Fruit fly (Drosophila melanogaster): ENCODE measurements around the gene CG31542.

The CG31542 gene

DNA sequence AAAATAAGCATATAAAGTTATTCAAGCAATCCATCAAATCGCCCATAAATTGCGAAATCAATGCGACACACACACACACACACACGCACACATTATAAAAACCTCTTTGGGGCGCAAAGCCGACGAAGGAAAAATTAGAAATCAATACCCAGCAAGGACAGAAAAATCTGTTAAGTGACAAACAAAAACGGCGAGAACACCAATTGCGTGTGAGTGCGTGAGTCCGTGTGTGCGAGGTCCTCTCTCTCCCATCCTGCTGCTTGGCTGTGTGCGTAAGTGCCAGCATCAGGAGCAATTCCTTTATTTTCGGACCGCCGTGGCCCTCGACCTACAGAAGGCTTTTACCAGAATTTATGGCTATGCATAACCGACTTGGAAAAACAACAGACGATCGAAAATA lies 43.0 kb downstream of the CG31542 start, which contains the start of gene Orco:
Gene Orco, minus strand, starts transcription at position 101 of the 400 bp plus-strand sequence.
- TF ChIP-seq Ets21C (GFP tag; optimal IDR thresholded peaks at IDR 0.05) = no peak
- no peak for TF ChIP-seq Ets96B (tag; optimal IDR thresholded peaks at IDR 0.05)
- no peak for TF ChIP-seq pdm3 (GFP tag; optimal IDR thresholded peaks at IDR 0.05)
- no peak for TF ChIP-seq CG11294 (GFP tag; IDR thresholded peaks at IDR 0.05)
- TF ChIP-seq CG6163 (GFP tag; IDR thresholded peaks at IDR 0.05) = no peak
- no peak for TF ChIP-seq CG6276 (GFP tag; optimal IDR thresholded peaks at IDR 0.05)

DNA sequence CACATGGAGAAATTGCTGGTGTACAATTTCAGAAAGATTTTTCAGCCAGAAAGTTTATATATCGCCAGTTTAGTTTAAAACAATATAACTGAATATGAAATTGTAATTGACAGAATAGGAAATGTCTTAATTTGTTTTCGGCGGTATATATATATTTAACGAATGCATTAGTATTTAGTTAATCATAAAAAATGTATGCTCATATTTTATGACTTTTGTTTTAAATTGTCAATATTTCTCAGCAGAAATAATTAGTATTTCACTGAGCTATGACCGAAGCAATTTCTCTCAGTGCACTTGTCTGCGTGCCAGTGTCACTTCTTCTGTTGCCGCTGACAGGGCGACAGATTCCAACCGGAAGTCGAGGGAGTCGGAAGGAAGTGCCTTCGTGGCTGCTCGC lies 43.6 kb downstream of the CG31542 start:
- no peak for TF ChIP-seq CG6792 (GFP tag; optimal IDR thresholded peaks at IDR 0.05)
- TF ChIP-seq pdm3 (GFP tag; optimal IDR thresholded peaks at IDR 0.05) = no peak
- TF ChIP-seq CG31627 (GFP tag; optimal IDR thresholded peaks at IDR 0.05) = peak; percentile 4
- TF ChIP-seq Hr39 (GFP tag; optimal IDR thresholded peaks at IDR 0.05) = peak; percentile 4
- TF ChIP-seq OdsH (GFP tag; optimal IDR thresholded peaks at IDR 0.05) = peak; percentile 3
- TF ChIP-seq CG32006 (GFP tag; optimal IDR thresholded peaks at IDR 0.05) = peak; percentile 27
- no peak for TF ChIP-seq CG3919 (GFP tag; optimal IDR thresholded peaks at IDR 0.05)
- TF ChIP-seq CG11294 (GFP tag; IDR thresholded peaks at IDR 0.05) = no peak
- no peak for TF ChIP-seq dsx (GFP tag; optimal IDR thresholded peaks at IDR 0.05; ENCODE audit: poor library complexity, severe bottlenecking)
- 0 out of 3 replicates have a peak, but pooled peaks have one; percentile 24 for TF ChIP-seq CG8119 (GFP tag; IDR thresholded peaks at IDR 0.05)
- TF ChIP-seq Hr4 (GFP tag; optimal IDR thresholded peaks at IDR 0.05) = peak; percentile 10
- peak; percentile 2 for TF ChIP-seq CG10631 (GFP tag; optimal IDR thresholded peaks at IDR 0.05)
- TF ChIP-seq Sox102F (GFP tag; optimal IDR thresholded peaks at IDR 0.05) = no peak
- no peak for TF ChIP-seq spab (GFP tag; optimal IDR thresholded peaks at IDR 0.05)
- peak; percentile 6 for TF ChIP-seq CG10669 (GFP tag; optimal IDR thresholded peaks at IDR 0.05)
- TF ChIP-seq fd85E (GFP tag; optimal IDR thresholded peaks at IDR 0.05) = no peak
- peak; percentile 77 for TF ChIP-seq Eip78C (GFP tag)
- TF ChIP-seq CG6808 (GFP tag; optimal IDR thresholded peaks at IDR 0.05) = no peak
- TF ChIP-seq Smox (GFP tag; optimal IDR thresholded peaks at IDR 0.05) = peak; percentile 17
- peak; percentile 3 for TF ChIP-seq Met (GFP tag; optimal IDR thresholded peaks at IDR 0.05)

DNA sequence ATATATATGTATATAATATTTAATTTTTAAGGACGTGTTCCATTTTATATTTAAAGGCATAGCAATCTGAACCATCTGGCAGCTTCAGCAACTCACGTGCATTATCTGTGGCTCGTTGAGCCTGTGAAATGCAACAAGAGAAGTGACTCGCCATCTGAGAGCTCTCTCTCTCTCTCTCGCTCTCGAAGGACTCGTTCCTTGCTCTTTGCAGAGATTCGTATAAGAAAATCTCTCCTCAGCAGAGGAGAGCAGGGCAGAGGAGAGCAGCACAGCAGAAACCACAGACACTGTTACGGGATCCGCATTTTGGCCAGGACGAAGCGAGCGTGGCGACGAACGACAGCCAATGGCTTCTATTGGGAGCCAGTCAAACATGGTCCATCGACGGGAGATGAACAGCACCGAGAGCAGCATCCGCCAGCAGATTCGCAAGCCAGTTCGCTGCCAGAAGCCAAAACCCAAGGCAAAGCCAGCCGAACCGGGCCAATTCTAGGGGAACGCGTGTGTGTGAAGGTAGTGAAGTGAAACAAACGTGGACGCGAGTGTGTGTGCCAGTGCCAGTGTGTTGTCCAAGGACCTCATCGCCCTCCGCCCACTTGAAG lies 44.9 kb downstream of the CG31542 start, which contains the start of gene CG14669:
Gene CG14669, plus strand, starts transcription at position 381 of the 602 bp plus-strand sequence.
- no peak for TF ChIP-seq Hr39 (GFP tag; optimal IDR thresholded peaks at IDR 0.05)
- peak; percentile 22 for TF ChIP-seq svp (GFP tag)
- TF ChIP-seq CG8319 (GFP tag; optimal IDR thresholded peaks at IDR 0.05) = no peak
- no peak for TF ChIP-seq Ets96B (tag; optimal IDR thresholded peaks at IDR 0.05)
- no peak for TF ChIP-seq Ets21C (GFP tag; optimal IDR thresholded peaks at IDR 0.05)
- no peak for TF ChIP-seq CG6792 (GFP tag; optimal IDR thresholded peaks at IDR 0.05)
- TF ChIP-seq esn (GFP tag; optimal IDR thresholded peaks at IDR 0.05) = no peak

DNA sequence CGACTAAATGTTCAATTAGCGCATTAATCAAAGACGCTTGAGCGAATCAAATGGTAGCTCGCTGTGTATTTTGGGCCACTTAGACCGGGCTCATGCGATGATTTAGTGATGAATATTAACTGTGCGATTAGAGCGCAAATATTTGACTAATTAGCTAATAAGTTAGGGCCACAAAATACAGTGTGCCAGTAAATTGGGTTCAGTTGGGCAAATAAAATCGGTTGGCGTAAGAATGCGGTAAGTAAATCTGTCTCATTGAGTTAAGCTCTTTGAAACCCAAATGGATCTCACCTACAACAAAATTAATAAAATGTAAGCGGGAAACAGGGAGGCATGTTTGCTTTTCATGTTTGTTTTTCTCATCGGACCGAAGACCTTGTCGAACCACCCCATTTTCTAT lies 51.1 kb downstream of the CG31542 start:
- TF ChIP-seq CG16779 (tag; optimal IDR thresholded peaks at IDR 0.05) = no peak
- peak; percentile 59 for TF ChIP-seq fkh (GFP tag; optimal IDR thresholded peaks at IDR 0.05)
- no peak for TF ChIP-seq eg (GFP tag; IDR thresholded peaks at IDR 0.05)
- TF ChIP-seq Eip75B (GFP tag; optimal IDR thresholded peaks at IDR 0.05) = no peak
- TF ChIP-seq CG9139 (GFP tag; optimal IDR thresholded peaks at IDR 0.05) = no peak

Measured in whole organism, prepupa.